Worm (Caenorhabditis elegans): ENCODE data around the gene bud-31.

The bud-31 gene

DNA sequence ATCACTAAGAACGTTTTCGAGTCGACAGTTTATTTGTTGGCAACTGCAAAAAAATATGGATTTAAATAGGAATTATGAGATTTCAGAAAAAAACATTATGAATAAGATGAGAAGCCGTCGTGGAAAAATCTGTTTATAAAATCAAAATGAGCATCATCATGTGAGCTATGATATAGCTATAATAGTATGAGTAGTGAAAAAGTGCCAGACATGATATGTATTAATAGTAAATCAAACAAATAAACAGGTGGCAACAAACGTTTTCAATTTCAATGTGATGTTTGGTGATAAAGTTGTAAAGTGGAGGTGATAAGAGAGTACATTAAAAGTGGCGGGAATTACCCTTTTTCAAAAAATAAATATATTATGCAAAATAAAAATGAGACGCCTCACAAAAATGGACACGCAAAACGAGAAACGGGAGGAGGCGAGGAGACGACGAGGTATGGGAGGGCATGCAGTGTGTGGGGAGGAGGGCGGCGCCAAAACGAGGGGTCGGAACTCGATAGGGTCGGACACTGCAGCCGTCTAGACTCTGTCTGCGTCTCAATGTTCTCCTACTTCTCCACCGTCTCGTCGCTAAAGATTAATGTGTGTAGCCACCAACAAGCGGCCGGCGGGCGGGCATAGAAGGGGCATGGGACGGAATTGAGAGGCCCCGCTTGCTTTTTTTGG lies 28.6 kb downstream of the bud-31 start, which contains the start of gene C07A9.9 (continued):
- TF ChIP-seq egl-43 (GFP tag; IDR thresholded peaks at IDR 0.05): peak; percentile 76
- TF ChIP-seq F49E8.2 (tag; optimal IDR thresholded peaks at IDR 0.05; ENCODE audit: borderline replicate concordance): no peak
- TF ChIP-seq zip-11 (GFP tag; IDR thresholded peaks at IDR 0.05): no peak
- peak; percentile 30 for TF ChIP-seq F37D6.2 (tag; optimal IDR thresholded peaks at IDR 0.05)
- TF ChIP-seq aly-2 (tag; optimal IDR thresholded peaks at IDR 0.05): no peak
- TF ChIP-seq egl-27 (tag; optimal IDR thresholded peaks at IDR 0.05): no peak
- TF ChIP-seq nhr-10 (tag; optimal IDR thresholded peaks at IDR 0.05): no peak
- no peak for TF ChIP-seq D1046.2 (GFP tag; IDR thresholded peaks at IDR 0.05)
- no peak for TF ChIP-seq saeg-2 (GFP tag; IDR thresholded peaks at IDR 0.05)
- TF ChIP-seq nhr-41 (GFP tag; IDR thresholded peaks at IDR 0.05): no peak; the same call in 1 of the 2 replicates
- no peak for TF ChIP-seq daf-12 (tag; optimal IDR thresholded peaks at IDR 0.05)
- no peak for TF ChIP-seq unc-130 (GFP tag; optimal IDR thresholded peaks at IDR 0.05)
- TF ChIP-seq nhr-11 (tag; optimal IDR thresholded peaks at IDR 0.05): peak; percentile 59
- TF ChIP-seq ceh-44 (GFP tag; IDR thresholded peaks at IDR 0.05): no peak
- TF ChIP-seq nhr-77 (tag; optimal IDR thresholded peaks at IDR 0.05): peak; percentile 2
- peak; percentile 69 to 83 for TF ChIP-seq mdl-1 (tag; optimal IDR thresholded peaks at IDR 0.05)
- TF ChIP-seq nhr-42 (GFP tag; IDR thresholded peaks at IDR 0.05): 0 out of 2 replicates have a peak, but pooled peaks have one; percentile 41
- TF ChIP-seq mxl-2 (GFP tag; conservative IDR thresholded peaks at IDR 0.05): no peak
- peak; percentile 99 for TF ChIP-seq aha-1 (tag)
- TF ChIP-seq nhr-25 (tag; optimal IDR thresholded peaks at IDR 0.05; ENCODE audit: borderline replicate concordance, insufficient read depth): peak; percentile 54
- TF ChIP-seq madf-5 (GFP tag; IDR thresholded peaks at IDR 0.05): no peak
- TF ChIP-seq lin-29 (GFP tag; IDR thresholded peaks at IDR 0.05): no peak

- TF ChIP-seq zfp-3 (GFP tag; conservative IDR thresholded peaks at IDR 0.05): no peak
- peak; percentile 18 for TF ChIP-seq pqm-1 (tag; optimal IDR thresholded peaks at IDR 0.05)
- TF ChIP-seq unc-62 (GFP tag; optimal IDR thresholded peaks at IDR 0.05 in 1 of 2): peak in 1 of 2 experiments; percentile 96
- TF ChIP-seq unc-62 (tag; optimal IDR thresholded peaks at IDR 0.05): no peak
- TF ChIP-seq nhr-6 (tag; optimal IDR thresholded peaks at IDR 0.05): peak; percentile 16
- no peak for TF ChIP-seq zfp-2 (tag; optimal IDR thresholded peaks at IDR 0.05)
- TF ChIP-seq mdl-1 (tag; optimal IDR thresholded peaks at IDR 0.05): peak in 1 of 2 experiments; percentile 63
- TF ChIP-seq nhr-102 (tag; optimal IDR thresholded peaks at IDR 0.05): no peak
- TF ChIP-seq hmg-1.1 (GFP tag; IDR thresholded peaks at IDR 0.05): 0 out of 2 replicates have a peak, but pooled peaks have one; percentile 19
- no peak for TF ChIP-seq ceh-20 (GFP tag; IDR thresholded peaks at IDR 0.05)
- TF ChIP-seq lin-38 (GFP tag; IDR thresholded peaks at IDR 0.05): peak; percentile 4; the same call in 1 of the 2 replicates
- peak; percentile 92 for TF ChIP-seq nhr-28 (tag; optimal IDR thresholded peaks at IDR 0.05)
- TF ChIP-seq dmd-6 (GFP tag; IDR thresholded peaks at IDR 0.05): peak; percentile 6; the same call in 1 of the 2 replicates
- peak; percentile 47 for TF ChIP-seq mes-2 (tag; optimal IDR thresholded peaks at IDR 0.05; ENCODE audit: poor library complexity, severe bottlenecking)
- no peak for TF ChIP-seq lsy-2 (tag; optimal IDR thresholded peaks at IDR 0.05)
- TF ChIP-seq mep-1 (tag; optimal IDR thresholded peaks at IDR 0.05): peak; percentile 29
- no peak for TF ChIP-seq daf-16 (GFP tag; optimal IDR thresholded peaks at IDR 0.05)
- peak; percentile 18 for TF ChIP-seq daf-16 (tag; optimal IDR thresholded peaks at IDR 0.05)
- no peak for TF ChIP-seq gei-8 (GFP tag; optimal IDR thresholded peaks at IDR 0.05)
- TF ChIP-seq ztf-7 (tag; optimal IDR thresholded peaks at IDR 0.05): no peak
- no peak for TF ChIP-seq Y48G9A.11 (GFP tag; IDR thresholded peaks at IDR 0.05)
- TF ChIP-seq mxl-3 (GFP tag; optimal IDR thresholded peaks at IDR 0.05): peak; percentile 57
- TF ChIP-seq aha-1 (tag): peak; percentile 22
- no peak for TF ChIP-seq dmd-9 (GFP tag; IDR thresholded peaks at IDR 0.05)
- peak; percentile 46 for TF ChIP-seq dve-1 (tag; optimal IDR thresholded peaks at IDR 0.05; ENCODE audit: insufficient read depth)
- TF ChIP-seq hlh-30 (tag; optimal IDR thresholded peaks at IDR 0.05; ENCODE audit: insufficient read depth): peak; percentile 27
Observed at ce11 chrIII:9666668-9667067, 29.6 kb downstream of the bud-31 start.
